Fruit fly (Drosophila melanogaster): ENCODE data around the gene hwt.
A peak's percentile ranks its signal among the peaks of the same experiment; 100 is the strongest.

The hwt gene

dm6 chrX:12472244-12472736, 96.0 kb downstream of the hwt start (continued):
- peak; percentile 75 for TF ChIP-seq Adf1 (GFP tag; IDR thresholded peaks at IDR 0.05)
- peak; percentile 84 for TF ChIP-seq CG14710 (tag; optimal IDR thresholded peaks at IDR 0.05)
- peak; percentile 92 for TF ChIP-seq CG11456 (GFP tag; IDR thresholded peaks at IDR 0.05)
- TF ChIP-seq lmd (GFP tag; IDR thresholded peaks at IDR 0.05): peak; percentile 96
- TF ChIP-seq CG30431 (GFP tag; optimal IDR thresholded peaks at IDR 0.05): peak; percentile 75
- TF ChIP-seq zen (tag; optimal IDR thresholded peaks at IDR 0.05): peak; percentile 90
- peak; percentile 87 for TF ChIP-seq onecut (GFP tag; IDR thresholded peaks at IDR 0.05)
- peak; percentile 91 for TF ChIP-seq CG43689 (GFP tag; IDR thresholded peaks at IDR 0.05)
- peak; percentile 89 for TF ChIP-seq D19A (tag; optimal IDR thresholded peaks at IDR 0.05)
- TF ChIP-seq nau (GFP tag; optimal IDR thresholded peaks at IDR 0.05): peak; percentile 87
- TF ChIP-seq CG17385 (GFP tag; optimal IDR thresholded peaks at IDR 0.05): peak; percentile 89
- no peak for TF ChIP-seq HLH4C (GFP tag; IDR thresholded peaks at IDR 0.05; ENCODE audit: partially characterized antibody)
- peak; percentile 93 for TF ChIP-seq CG18619 (GFP tag; optimal IDR thresholded peaks at IDR 0.05)
- TF ChIP-seq CTCF (GFP tag; optimal IDR thresholded peaks at IDR 0.05): peak; percentile 56
- peak; percentile 81 for TF ChIP-seq CG13123 (GFP tag; optimal IDR thresholded peaks at IDR 0.05)
- peak; percentile 88 for TF ChIP-seq zf30C (GFP tag; optimal IDR thresholded peaks at IDR 0.05)
- peak; percentile 97 for TF ChIP-seq CG14014 (GFP tag; IDR thresholded peaks at IDR 0.05)
- TF ChIP-seq cas (GFP tag; IDR thresholded peaks at IDR 0.05): peak; percentile 88
- TF ChIP-seq CG2199 (GFP tag; IDR thresholded peaks at IDR 0.05): peak; percentile 90
- TF ChIP-seq danr (GFP tag; IDR thresholded peaks at IDR 0.05): peak; percentile 94
- peak; percentile 96 for TF ChIP-seq sd (tag; optimal IDR thresholded peaks at IDR 0.05)
- TF ChIP-seq chif (GFP tag; optimal IDR thresholded peaks at IDR 0.05): peak; percentile 49 to 57
- TF ChIP-seq CG8290 (GFP tag; optimal IDR thresholded peaks at IDR 0.05): peak; percentile 76
- TF ChIP-seq CG8290 (tag; optimal IDR thresholded peaks at IDR 0.05): peak; percentile 11 to 90
- peak; percentile 12 for TF ChIP-seq grn (GFP tag; optimal IDR thresholded peaks at IDR 0.05)
- TF ChIP-seq twi (tag; optimal IDR thresholded peaks at IDR 0.05): peak; percentile 81
- TF ChIP-seq Mrtf (GFP tag; IDR thresholded peaks at IDR 0.05): peak; percentile 89; the same call in 2 of the 3 replicates
- peak; percentile 90 for TF ChIP-seq nerfin-1 (tag; optimal IDR thresholded peaks at IDR 0.05)
- peak; percentile 67 for TF ChIP-seq CG1647 (GFP tag; optimal IDR thresholded peaks at IDR 0.05)
- TF ChIP-seq CG7963 (GFP tag; IDR thresholded peaks at IDR 0.05; ENCODE audit: partially characterized antibody): no peak
- TF ChIP-seq CG12391 (tag; optimal IDR thresholded peaks at IDR 0.05): peak; percentile 94
- peak; percentile 46 for TF ChIP-seq CG16863 (GFP tag; optimal IDR thresholded peaks at IDR 0.05)
- peak; percentile 96 for TF ChIP-seq tgo (GFP tag; IDR thresholded peaks at IDR 0.05)
- TF ChIP-seq Elba2 (GFP tag; optimal IDR thresholded peaks at IDR 0.05): peak; percentile 7
- peak; percentile 27 for TF ChIP-seq gro (GFP tag; optimal IDR thresholded peaks at IDR 0.05)
- TF ChIP-seq fd96Cb (tag; optimal IDR thresholded peaks at IDR 0.05): peak; percentile 92
- peak; percentile 8 for TF ChIP-seq tx (GFP tag; optimal IDR thresholded peaks at IDR 0.05)
- TF ChIP-seq ham (GFP tag; IDR thresholded peaks at IDR 0.05): peak; percentile 84
- peak; percentile 63 for TF ChIP-seq pnt (GFP tag; optimal IDR thresholded peaks at IDR 0.05)
- TF ChIP-seq CG11696 (GFP tag; IDR thresholded peaks at IDR 0.05): peak; percentile 85
- TF ChIP-seq gsb-n (tag; optimal IDR thresholded peaks at IDR 0.05): peak; percentile 85
- TF ChIP-seq HHEX (GFP tag; optimal IDR thresholded peaks at IDR 0.05): peak; percentile 95
- TF ChIP-seq CG12236 (GFP tag; optimal IDR thresholded peaks at IDR 0.05): no peak
- TF ChIP-seq disco-r (GFP tag; optimal IDR thresholded peaks at IDR 0.05): peak; percentile 37
- TF ChIP-seq Chrac-16 (GFP tag; optimal IDR thresholded peaks at IDR 0.05): peak; percentile 91
- TF ChIP-seq CG11085 (GFP tag; IDR thresholded peaks at IDR 0.05): peak; percentile 89
- TF ChIP-seq ase (GFP tag; IDR thresholded peaks at IDR 0.05): peak; percentile 90
- TF ChIP-seq CG6254 (GFP tag; optimal IDR thresholded peaks at IDR 0.05): peak; percentile 75
- TF ChIP-seq CG13287 (GFP tag; IDR thresholded peaks at IDR 0.05; ENCODE audit: partially characterized antibody): no peak
- TF ChIP-seq CG32772 (GFP tag; IDR thresholded peaks at IDR 0.05): peak; percentile 94
- TF ChIP-seq CG2120 (GFP tag; optimal IDR thresholded peaks at IDR 0.05): peak; percentile 93
- TF ChIP-seq jing (GFP tag; optimal IDR thresholded peaks at IDR 0.05): peak; percentile 81
